Worm (Caenorhabditis elegans) whole organism, L4 larva: ENCODE results near the gene gas-1.

ENCODE experiments used
- ama-1 ChIP-seq: fragments of 150-350 bp; optimal IDR thresholded peaks from 2 replicates; lab custom pipeline; 2014; ENCODE audit warnings: inconsistent platforms, mixed read lengths
- arid-1 ChIP-seq: fragments of 200-800 bp; sonication (Bioruptor generic); conservative IDR thresholded peaks from 2 replicates; pipeline ENCODE4 v1.3.6; 2022; ENCODE audit warnings: missing genetic modification reagents, missing genetic modification characterization, missing compliant biosample characterization
- duxl-1 ChIP-seq: sonication (generic microtip); optimal IDR thresholded peaks from 2 replicates; lab custom pipeline; 2016; ENCODE audit warnings: mild to moderate bottlenecking, missing genetic modification characterization, moderate library complexity, missing compliant biosample characterization; ENCODE audit not compliant: poor library complexity
- mdl-1 ChIP-seq, 2 experiments: fragments of 150-350 bp in 1 of 2; sonication (generic microtip) in 1 of 2; optimal IDR thresholded peaks; 2 replicates each; lab custom pipeline; 2014 to 2017; ENCODE audit warnings: missing biosample characterization in 2 of 2, missing genetic modification characterization in 2 of 2
- pha-4 ChIP-seq, 2 experiments: fragments of 150-350 bp in 1 of 2; fragments of 200-800 bp in 1 of 2; sonication (Bioruptor generic) in 1 of 2; IDR thresholded peaks in 1 of 2; optimal IDR thresholded peaks in 1 of 2; 2 replicates each; pipeline versions ENCODE4 v1.3.6 to Lab custom; 2014 to 2022; ENCODE audit warnings: missing genetic modification characterization in 2 of 2, missing genetic modification reagents in 2 of 2, missing biosample characterization in 1 of 2, missing compliant biosample characterization in 1 of 2
- saeg-2 ChIP-seq: fragments of 200-800 bp; sonication (Bioruptor generic); IDR thresholded peaks from 2 replicates; pipeline ENCODE4 v1.3.6; 2022; ENCODE audit warnings: missing genetic modification reagents, missing genetic modification characterization, missing compliant biosample characterization
- zip-2 ChIP-seq: fragments of 150-350 bp; optimal IDR thresholded peaks from 2 replicates; lab custom pipeline; 2014; ENCODE audit warnings: missing biosample characterization, missing genetic modification characterization

DNA sequence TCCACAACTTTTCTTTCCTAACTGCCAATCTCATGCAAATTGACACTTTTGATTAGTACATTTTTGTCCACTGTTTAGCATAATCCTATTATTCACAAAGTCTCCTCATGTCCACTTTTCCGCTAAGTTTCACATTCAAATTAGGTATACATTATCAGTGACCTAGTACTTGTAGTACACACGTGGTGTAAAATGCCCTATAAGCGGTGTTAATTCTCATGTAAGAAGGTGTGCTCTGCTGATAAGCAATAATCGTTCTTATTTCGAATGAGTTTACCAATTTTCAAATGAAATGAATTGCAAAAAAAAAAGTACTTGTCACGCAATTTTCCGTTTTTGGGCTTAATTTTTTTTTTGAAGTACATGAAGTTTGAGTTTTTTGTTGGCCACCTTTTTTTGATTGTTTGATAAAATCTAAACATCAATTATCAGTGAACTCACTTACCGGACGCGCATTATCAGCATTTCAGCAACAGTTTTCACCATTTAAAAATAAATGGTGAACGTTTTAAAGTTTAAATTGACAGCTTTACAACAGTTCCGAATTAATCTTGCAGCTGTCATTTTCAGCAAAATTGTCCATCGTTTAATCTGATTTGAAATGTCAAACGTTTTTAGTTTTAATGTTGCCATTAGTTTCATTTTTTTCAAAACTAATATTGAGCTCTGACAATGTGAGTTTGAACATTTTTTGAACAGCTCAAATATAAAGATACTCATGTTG is 8.6 kb upstream of the gas-1 start:
- peak in 1 of 2 experiments; percentile 12 for TF ChIP-seq mdl-1 (tag; optimal IDR thresholded peaks at IDR 0.05; lab: Kevin White, UChicago)
- TF ChIP-seq arid-1 (GFP tag; lab: Robert Waterston, UW), result no peak
- no peak for TF ChIP-seq zip-2 (tag; lab: Kevin White, UChicago)
- no peak for TF ChIP-seq duxl-1 (tag; lab: Kevin White, UChicago)
- 0 out of 2 replicates have a peak, but pooled peaks have one; percentile 9 for TF ChIP-seq saeg-2 (GFP tag; lab: Robert Waterston, UW)
- no peak for TF ChIP-seq ama-1
- TF ChIP-seq pha-4 (GFP tag; IDR thresholded peaks at IDR 0.05; lab: Robert Waterston, UW), result no peak
- TF ChIP-seq pha-4 (tag; optimal IDR thresholded peaks at IDR 0.05; lab: Kevin White, UChicago), result no peak
